Worm (Caenorhabditis elegans): ENCODE measurements around the gene irld-29.

Gene irld-29

DNA sequence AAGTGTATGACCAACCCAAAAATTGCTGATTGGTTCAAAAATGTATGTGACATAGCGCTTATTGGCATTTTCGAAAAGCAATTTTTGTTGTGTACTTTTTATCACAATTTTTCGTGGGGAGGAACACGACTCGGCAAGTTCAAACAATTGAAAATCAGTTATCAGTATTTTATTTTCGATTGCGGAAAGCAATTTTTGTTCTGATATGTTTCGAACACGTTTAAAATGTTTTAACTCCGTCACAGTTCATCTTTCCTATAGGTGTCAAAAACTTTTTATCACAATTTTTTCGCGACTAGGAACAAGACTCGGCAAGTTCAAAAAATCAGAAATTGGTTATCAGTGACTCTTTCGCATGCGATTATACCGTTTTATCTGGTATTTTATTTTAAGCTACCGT, 30.2 kb downstream of the irld-29 start (continued):
- TF ChIP-seq B0035.1 (tag; optimal IDR thresholded peaks at IDR 0.05) (no peak), mes-4 (tag; optimal IDR thresholded peaks at IDR 0.05) (no peak), Y53G8AR.9 (GFP tag; conservative IDR thresholded peaks at IDR 0.05) (no peak), lin-40 (tag; optimal IDR thresholded peaks at IDR 0.05) (no peak), B0019.2 (GFP tag; conservative IDR thresholded peaks at IDR 0.05) (no peak), ztf-28 (GFP tag; IDR thresholded peaks at IDR 0.05) (no peak), ceh-58 (GFP tag; IDR thresholded peaks at IDR 0.05) (no peak), lag-1 (GFP tag; IDR thresholded peaks at IDR 0.05) (no peak), F49E8.2 (tag; optimal IDR thresholded peaks at IDR 0.05; ENCODE audit: insufficient read depth) (no peak), ztf-3 (GFP tag; optimal IDR thresholded peaks at IDR 0.05) (no peak), aptf-2 (GFP tag; conservative IDR thresholded peaks at IDR 0.05) (no peak), ccch-3 (GFP tag; optimal IDR thresholded peaks at IDR 0.05) (no peak), hrde-1 (tag; optimal IDR thresholded peaks at IDR 0.05; ENCODE audit: borderline replicate concordance) (no peak), mxl-1 (tag; optimal IDR thresholded peaks at IDR 0.05) (no peak), somi-1 (GFP tag; optimal IDR thresholded peaks at IDR 0.05) (no peak), D2030.7 (GFP tag; IDR thresholded peaks at IDR 0.05) (no peak), cebp-2 (GFP tag; IDR thresholded peaks at IDR 0.05) (no peak), Y95B8A.8 (GFP tag; IDR thresholded peaks at IDR 0.05) (no peak), ztf-6 (GFP tag; IDR thresholded peaks at IDR 0.05) (no peak), K12H6.12 (tag; optimal IDR thresholded peaks at IDR 0.05) (no peak), unc-62 (GFP tag; optimal IDR thresholded peaks at IDR 0.05) (peak; percentile 10), C17E4.6 (GFP tag; IDR thresholded peaks at IDR 0.05) (no peak), rcor-1 (GFP tag; IDR thresholded peaks at IDR 0.05) (no peak), mcd-1 (GFP tag; IDR thresholded peaks at IDR 0.05) (no peak), lir-1 (GFP tag; conservative IDR thresholded peaks at IDR 0.05) (no peak), rec-8 (tag; optimal IDR thresholded peaks at IDR 0.05) (no peak), let-607 (tag; optimal IDR thresholded peaks at IDR 0.05) (peak; percentile 70 to 82), Y67H2A.10 (GFP tag; conservative IDR thresholded peaks at IDR 0.05) (no peak), dox-1 (GFP tag; IDR thresholded peaks at IDR 0.05) (peak; percentile 73), dpl-1 (GFP tag; optimal IDR thresholded peaks at IDR 0.05) (no peak), B0336.3 (GFP tag; IDR thresholded peaks at IDR 0.05) (no peak), ets-4 (GFP tag; optimal IDR thresholded peaks at IDR 0.05) (peak; percentile 41), nhr-80 (tag; optimal IDR thresholded peaks at IDR 0.05) (peak; percentile 99), repo-1 (tag; optimal IDR thresholded peaks at IDR 0.05) (no peak), hmg-20 (GFP tag; IDR thresholded peaks at IDR 0.05) (no peak), nfya-1 (tag; optimal IDR thresholded peaks at IDR 0.05; ENCODE audit: borderline replicate concordance, insufficient read depth) (no peak), tlf-1 (GFP tag; optimal IDR thresholded peaks at IDR 0.05) (peak; percentile 31), ceh-100 (GFP tag; IDR thresholded peaks at IDR 0.05) (no peak), tbp1 (GFP tag; optimal IDR thresholded peaks at IDR 0.05) (peak; percentile 43), bed-1 (GFP tag; IDR thresholded peaks at IDR 0.05) (no peak), rpc-1 (optimal IDR thresholded peaks at IDR 0.05) (no peak), rpc-1 (tag; optimal IDR thresholded peaks at IDR 0.05) (no peak), snpc-1.1 (tag; optimal IDR thresholded peaks at IDR 0.05; ENCODE audit: insufficient read depth) (no peak), F57A8.1 (GFP tag; optimal IDR thresholded peaks at IDR 0.05) (no peak), bed-2 (GFP tag; IDR thresholded peaks at IDR 0.05) (no peak), ztf-25 (GFP tag; IDR thresholded peaks at IDR 0.05) (no peak), ztf-22 (GFP tag; optimal IDR thresholded peaks at IDR 0.05) (peak; percentile 65), unc-130 (GFP tag; optimal IDR thresholded peaks at IDR 0.05) (no peak), hsf-1 (GFP tag; IDR thresholded peaks at IDR 0.05) (no peak)
